Fruit fly (Drosophila melanogaster) whole organism, embryonic: ENCODE data around the gene Ns1.

ENCODE experiments used
- Adf1 ChIP-seq: fragments of 200-800 bp; sonication (Bioruptor generic); IDR thresholded peaks from 2 replicates; pipeline ENCODE4 v1.3.6; 2022; ENCODE audit warnings: missing biosample characterization, missing genetic modification characterization
- CG10654 ChIP-seq: fragments of 200-800 bp; sonication (Bioruptor generic); optimal IDR thresholded peaks from 2 replicates; lab custom pipeline; 2016; ENCODE audit warnings: missing biosample characterization, missing genetic modification characterization
- CG10979 ChIP-seq: fragments of 200-800 bp; sonication (Bioruptor generic); optimal IDR thresholded peaks from 2 replicates; lab custom pipeline; 2018; ENCODE audit warnings: missing biosample characterization, mild to moderate bottlenecking, missing genetic modification characterization, moderate library complexity
- CG11504 ChIP-seq: fragments of 200-800 bp; sonication (Bioruptor generic); optimal IDR thresholded peaks from 3 replicates; lab custom pipeline; 2019; ENCODE audit warnings: missing biosample characterization, mild to moderate bottlenecking, missing genetic modification characterization, moderate library complexity
- CG12071 ChIP-seq: fragments of 200-800 bp; sonication (Bioruptor generic); optimal IDR thresholded peaks from 3 replicates; lab custom pipeline; 2018; ENCODE audit warnings: missing biosample characterization, mild to moderate bottlenecking, missing genetic modification characterization
- CG13287 ChIP-seq: fragments of 200-800 bp; sonication (Bioruptor generic); IDR thresholded peaks from 2 replicates; pipeline ENCODE4 v1.3.6; 2022; ENCODE audit warnings: missing biosample characterization, missing genetic modification characterization; ENCODE audit not compliant: partially characterized antibody
- CG14667 ChIP-seq: fragments of 200-800 bp; sonication (Bioruptor generic); IDR thresholded peaks from 2 replicates; pipeline ENCODE4 v1.3.6; 2022; ENCODE audit warnings: missing biosample characterization, missing genetic modification characterization
- CG1529 ChIP-seq: fragments of 200-800 bp; sonication (Bioruptor generic); optimal IDR thresholded peaks from 3 replicates; lab custom pipeline; 2018; ENCODE audit warnings: missing biosample characterization, missing genetic modification characterization
- CG15696 ChIP-seq: fragments of 200-800 bp; sonication (Bioruptor generic); optimal IDR thresholded peaks from 2 replicates; lab custom pipeline; 2019; ENCODE audit warnings: missing biosample characterization, mild to moderate bottlenecking, missing genetic modification characterization, moderate library complexity
- CG16863 ChIP-seq: fragments of 200-800 bp; sonication (Bioruptor generic); optimal IDR thresholded peaks from 3 replicates; lab custom pipeline; 2016; ENCODE audit warnings: missing biosample characterization, missing genetic modification characterization
- CG17186 ChIP-seq: fragments of 200-800 bp; sonication (Bioruptor generic); optimal IDR thresholded peaks from 3 replicates; lab custom pipeline; 2017; ENCODE audit warnings: missing biosample characterization, missing genetic modification reagents, missing genetic modification characterization
- CG17328 ChIP-seq: fragments of 200-800 bp; sonication (Bioruptor generic); IDR thresholded peaks from 2 replicates; pipeline ENCODE4 v1.3.6; 2022; ENCODE audit warnings: missing biosample characterization, missing genetic modification characterization
- CG18011 ChIP-seq: fragments of 200-800 bp; sonication (Bioruptor generic); optimal IDR thresholded peaks from 2 replicates; lab custom pipeline; 2017; ENCODE audit warnings: missing biosample characterization, missing genetic modification characterization, mild to moderate bottlenecking, moderate library complexity, missing genotype
- CG30431 ChIP-seq: fragments of 200-800 bp; sonication (Bioruptor generic); optimal IDR thresholded peaks from 2 replicates; lab custom pipeline; 2017; ENCODE audit warnings: missing biosample characterization, missing genetic modification characterization
- CG3065 ChIP-seq: fragments of 200-800 bp; sonication (Bioruptor generic); optimal IDR thresholded peaks from 2 replicates; lab custom pipeline; 2016; ENCODE audit warnings: missing biosample characterization, missing genetic modification characterization
- CG3407 ChIP-seq: fragments of 200-800 bp; sonication (Bioruptor generic); optimal IDR thresholded peaks from 2 replicates; lab custom pipeline; 2018; ENCODE audit warnings: missing biosample characterization, mild to moderate bottlenecking, missing genetic modification characterization
- CG4617 ChIP-seq: fragments of 200-800 bp; sonication (Bioruptor generic); optimal IDR thresholded peaks from 3 replicates; lab custom pipeline; 2016; ENCODE audit warnings: missing biosample characterization, missing genetic modification characterization, borderline replicate concordance
- CG4854 ChIP-seq: fragments of 200-800 bp; sonication (Bioruptor generic); optimal IDR thresholded peaks from 2 replicates; lab custom pipeline; 2016; ENCODE audit warnings: missing biosample characterization, missing genetic modification characterization, inconsistent platforms
- CG8290 ChIP-seq, 3 experiments: fragments of 200-800 bp; sonication (Bioruptor generic); optimal IDR thresholded peaks; 2 replicates each; lab custom pipeline; 2016 to 2019; ENCODE audit warnings: missing biosample characterization in 3 of 3, missing genetic modification characterization in 3 of 3, mild to moderate bottlenecking in 2 of 3, moderate library complexity in 1 of 3
- CG9215 ChIP-seq: fragments of 200-800 bp; sonication (Bioruptor generic); IDR thresholded peaks from 2 replicates; pipeline ENCODE4 v1.3.6; 2022; ENCODE audit warnings: missing biosample characterization, missing genetic modification characterization
- CG9727 ChIP-seq: fragments of 200-800 bp; sonication (Bioruptor generic); optimal IDR thresholded peaks from 3 replicates; lab custom pipeline; 2017; ENCODE audit warnings: missing biosample characterization, mild to moderate bottlenecking, missing genetic modification characterization
- Chrac-16 ChIP-seq: fragments of 200-800 bp; sonication (Bioruptor generic); optimal IDR thresholded peaks from 3 replicates; lab custom pipeline; 2016; ENCODE audit warnings: missing biosample characterization, missing genetic modification characterization
- Dek ChIP-seq: fragments of 200-800 bp; sonication (Bioruptor generic); optimal IDR thresholded peaks from 3 replicates; lab custom pipeline; 2019; ENCODE audit warnings: missing biosample characterization, mild to moderate bottlenecking, missing genetic modification characterization, moderate library complexity
- Drgx ChIP-seq: fragments of 200-800 bp; sonication (Bioruptor generic); IDR thresholded peaks from 2 replicates; pipeline ENCODE4 v1.3.6; 2022; ENCODE audit warnings: missing biosample characterization, missing genetic modification characterization
- ERR ChIP-seq: fragments of 200-800 bp; sonication (Bioruptor generic); optimal IDR thresholded peaks from 2 replicates; lab custom pipeline; 2016; ENCODE audit warnings: missing biosample characterization, missing genetic modification characterization
- GATAe ChIP-seq: fragments of 200-800 bp; sonication (Bioruptor generic); conservative IDR thresholded peaks from 2 replicates; pipeline ENCODE4 v1.3.6; 2022; ENCODE audit warnings: missing biosample characterization, missing genetic modification characterization
- H15 ChIP-seq: fragments of 200-800 bp; sonication (Bioruptor generic); IDR thresholded peaks from 3 replicates; pipeline ENCODE4 v1.3.6; 2022; ENCODE audit warnings: missing biosample characterization, missing genetic modification characterization
- Hmr ChIP-seq: fragments of 200-800 bp; sonication (Bioruptor generic); optimal IDR thresholded peaks from 3 replicates; lab custom pipeline; 2017; ENCODE audit warnings: mild to moderate bottlenecking, missing biosample characterization, missing genetic modification reagents, missing genetic modification characterization
- Taf1 ChIP-seq: fragments of 200-800 bp; sonication (Bioruptor generic); IDR thresholded peaks from 2 replicates; pipeline ENCODE4 v1.3.6; 2022; ENCODE audit warnings: missing biosample characterization, missing genetic modification characterization
- cad ChIP-seq: fragments of >200 bp; optimal IDR thresholded peaks from 2 replicates; lab custom pipeline; 2017; ENCODE audit warnings: missing biosample characterization, missing genetic modification characterization
- chif ChIP-seq, 2 experiments: fragments of 200-800 bp; sonication (Bioruptor generic); optimal IDR thresholded peaks; 3 replicates each; lab custom pipeline; 2016; ENCODE audit warnings: missing biosample characterization in 2 of 2, missing genetic modification characterization in 2 of 2
- ci ChIP-seq: fragments of 200-800 bp; sonication (Bioruptor generic); IDR thresholded peaks from 3 replicates; pipeline ENCODE4 v1.3.6; 2022; ENCODE audit warnings: missing biosample characterization, missing genetic modification characterization
- danr ChIP-seq: fragments of 200-800 bp; sonication (Bioruptor generic); IDR thresholded peaks from 2 replicates; pipeline ENCODE4 v1.3.6; 2022; ENCODE audit warnings: missing biosample characterization, missing genetic modification characterization
- disco-r ChIP-seq: fragments of 200-800 bp; sonication (Bioruptor generic); optimal IDR thresholded peaks from 2 replicates; lab custom pipeline; 2016; ENCODE audit warnings: missing biosample characterization, missing genetic modification characterization
- gcm2 ChIP-seq: fragments of 200-800 bp; sonication (Bioruptor generic); optimal IDR thresholded peaks from 2 replicates; lab custom pipeline; 2016; ENCODE audit warnings: missing biosample characterization, missing genetic modification characterization
- gfzf ChIP-seq: fragments of 200-800 bp; sonication (Bioruptor generic); optimal IDR thresholded peaks from 2 replicates; lab custom pipeline; 2016; ENCODE audit warnings: missing biosample characterization, mild to moderate bottlenecking, missing genetic modification characterization, moderate library complexity
- gro ChIP-seq: fragments of 200-800 bp; sonication (Bioruptor generic); optimal IDR thresholded peaks from 2 replicates; lab custom pipeline; 2016; ENCODE audit warnings: missing biosample characterization, missing genetic modification characterization
- gsb ChIP-seq: fragments of 200-800 bp; sonication (Bioruptor generic); IDR thresholded peaks from 2 replicates; pipeline ENCODE4 v1.3.6; 2022; ENCODE audit warnings: missing biosample characterization, missing genetic modification characterization
- ind ChIP-seq: fragments of 200-800 bp; sonication (Bioruptor generic); optimal IDR thresholded peaks from 3 replicates; lab custom pipeline; 2016; ENCODE audit warnings: missing biosample characterization, missing genetic modification characterization
- jumu ChIP-seq: fragments of 200-800 bp; sonication (Bioruptor generic); optimal IDR thresholded peaks from 3 replicates; lab custom pipeline; 2016; ENCODE audit warnings: missing biosample characterization, missing genetic modification characterization
- ken ChIP-seq: fragments of 200-800 bp; sonication (Bioruptor generic); IDR thresholded peaks from 3 replicates; pipeline ENCODE4 v1.3.6; 2022; ENCODE audit warnings: missing biosample characterization, missing genetic modification characterization
- nau ChIP-seq: fragments of 200-800 bp; sonication (Bioruptor generic); optimal IDR thresholded peaks from 3 replicates; lab custom pipeline; 2017; ENCODE audit warnings: missing biosample characterization, mild to moderate bottlenecking, missing genetic modification characterization, missing genetic modification reagents
- pan ChIP-seq, 4 experiments: fragments of >200 bp in 3 of 4; fragments of 200-800 bp in 1 of 4; sonication (Bioruptor generic) in 1 of 4; optimal IDR thresholded peaks in 3 of 4; IDR thresholded peaks in 1 of 4; 2 replicates each; pipeline versions ENCODE4 v1.3.6 to Lab custom; 2017 to 2022; ENCODE audit warnings: missing biosample characterization in 2 of 4, missing genetic modification characterization in 2 of 4, mixed read lengths in 1 of 4
- pros ChIP-seq: fragments of 200-800 bp; sonication (Bioruptor generic); optimal IDR thresholded peaks from 3 replicates; lab custom pipeline; 2019; ENCODE audit warnings: missing biosample characterization, mild to moderate bottlenecking, missing genetic modification characterization, moderate library complexity
- pum ChIP-seq: fragments of 200-800 bp; sonication (Bioruptor generic); optimal IDR thresholded peaks from 2 replicates; lab custom pipeline; 2016; ENCODE audit warnings: missing biosample characterization, missing genetic modification characterization
- ranshi ChIP-seq: fragments of 200-800 bp; sonication (Bioruptor generic); IDR thresholded peaks from 2 replicates; pipeline ENCODE4 v1.3.6; 2022; ENCODE audit warnings: missing biosample characterization, missing genetic modification characterization
- tna ChIP-seq: fragments of 200-800 bp; sonication (Bioruptor generic); IDR thresholded peaks from 2 replicates; pipeline ENCODE4 v1.3.6; 2022; ENCODE audit warnings: missing biosample characterization, missing genetic modification characterization; ENCODE audit not compliant: partially characterized antibody
- wdn ChIP-seq: fragments of 200-800 bp; sonication (Bioruptor generic); IDR thresholded peaks from 2 replicates; pipeline ENCODE4 v1.3.6; 2022; ENCODE audit warnings: missing biosample characterization, missing genetic modification characterization
- z ChIP-seq: fragments of 200-800 bp; sonication (Bioruptor generic); IDR thresholded peaks from 3 replicates; pipeline ENCODE4 v1.3.6; 2022; ENCODE audit warnings: missing biosample characterization, missing genetic modification characterization

The Ns1 gene

DNA sequence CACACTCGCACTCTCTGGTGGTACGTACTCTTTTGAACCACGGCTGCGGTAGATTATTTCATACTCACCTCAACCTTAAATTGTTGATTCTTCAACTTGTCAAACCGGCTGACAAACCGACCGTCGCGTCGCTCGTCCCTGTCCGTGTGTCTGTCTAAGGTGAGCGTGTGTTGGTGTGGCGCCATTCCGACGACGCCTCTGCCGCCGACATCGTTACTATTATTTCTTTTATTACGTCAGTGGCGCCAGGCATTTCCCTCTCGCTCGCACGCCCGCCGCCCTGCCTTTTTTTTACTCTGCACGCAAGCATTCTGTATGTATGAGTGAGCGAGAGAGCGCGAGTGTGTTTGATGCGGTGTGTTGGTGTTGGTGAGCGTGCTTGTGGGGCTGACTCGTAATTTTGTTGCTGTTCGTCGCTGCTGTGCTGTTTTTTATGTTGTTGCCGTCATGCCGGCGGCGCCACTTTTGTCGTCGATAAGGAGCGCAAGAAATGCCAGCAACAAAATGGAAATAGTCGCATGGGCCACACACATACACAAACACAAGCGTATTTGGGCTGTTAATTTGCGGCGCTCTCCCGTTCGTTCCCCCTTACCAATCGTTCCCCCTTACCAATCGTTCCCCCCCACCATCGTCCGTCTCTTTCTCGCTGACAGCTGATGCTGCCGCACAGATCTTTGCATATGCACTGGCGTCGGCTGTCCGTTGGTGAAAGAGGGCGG is 16.1 kb downstream of the Ns1 start (continued):
- TF ChIP-seq pan (optimal IDR thresholded peaks at IDR 0.05; lab: Kevin White, UChicago) (no peak), pan (GFP tag; optimal IDR thresholded peaks at IDR 0.05 in 1 of 2, IDR thresholded peaks at IDR 0.05 in 1 of 2) (peak in 1 of 2 experiments; percentile 6), CG10654 (GFP tag; lab: Kevin White, UChicago) (no peak), Hmr (GFP tag; lab: Kevin White, UChicago) (peak; percentile 42), CG3407 (GFP tag; lab: Kevin White, UChicago) (no peak), CG4854 (GFP tag; lab: Kevin White, UChicago) (no peak), ci (GFP tag; lab: Robert Waterston, UW) (peak; percentile 69), CG1529 (no peak), CG13287 (GFP tag; lab: Robert Waterston, UW) (peak; percentile 55), CG17328 (GFP tag; lab: Robert Waterston, UW) (no peak), CG17186 (no peak), CG15696 (no peak), ERR (GFP tag; lab: Kevin White, UChicago) (peak; percentile 45), chif (GFP tag; optimal IDR thresholded peaks at IDR 0.05; lab: Kevin White, UChicago) (no peak), CG9215 (GFP tag; lab: Robert Waterston, UW) (no peak), H15 (GFP tag; lab: Robert Waterston, UW) (no peak), CG12071 (GFP tag; lab: Kevin White, UChicago) (no peak), tna (GFP tag; lab: Robert Waterston, UW) (no peak), wdn (GFP tag; lab: Robert Waterston, UW) (0 out of 2 replicates have a peak, but pooled peaks have one; percentile 7), CG10979 (no peak), Drgx (peak; percentile 51), CG8290 (GFP tag; optimal IDR thresholded peaks at IDR 0.05; lab: Kevin White, UChicago) (no peak), CG8290 (tag; optimal IDR thresholded peaks at IDR 0.05; lab: Kevin White, UChicago) (peak in 1 of 2 experiments; percentile 36), gsb (GFP tag; lab: Robert Waterston, UW) (no peak), CG3065 (no peak), CG9727 (GFP tag; lab: Kevin White, UChicago) (peak; percentile 24), ranshi (GFP tag; lab: Robert Waterston, UW) (no peak), gfzf (no peak), Taf1 (GFP tag; lab: Robert Waterston, UW) (no peak), CG30431 (no peak), cad (GFP tag; lab: Kevin White, UChicago) (peak; percentile 20), CG11504 (tag; lab: Kevin White, UChicago) (peak; percentile 80), jumu (GFP tag; lab: Kevin White, UChicago) (no peak), pros (peak; percentile 86), ken (GFP tag; lab: Robert Waterston, UW) (0 out of 3 replicates have a peak, but pooled peaks have one; percentile 4), pum (GFP tag; lab: Kevin White, UChicago) (peak; percentile 11), gcm2 (GFP tag; lab: Kevin White, UChicago) (no peak), Chrac-16 (GFP tag; lab: Kevin White, UChicago) (no peak), gro (peak; percentile 77), ind (GFP tag; lab: Kevin White, UChicago) (no peak), CG14667 (GFP tag; lab: Robert Waterston, UW) (0 out of 2 replicates have a peak, but pooled peaks have one; percentile 6), CG16863 (GFP tag; lab: Kevin White, UChicago) (no peak), disco-r (GFP tag; lab: Kevin White, UChicago) (no peak), CG18011 (GFP tag; lab: Kevin White, UChicago) (no peak), nau (peak; percentile 32), CG4617 (no peak), Adf1 (GFP tag; lab: Robert Waterston, UW) (peak; percentile 96), z (peak; percentile 77), danr (GFP tag; lab: Robert Waterston, UW) (no peak), GATAe (GFP tag; lab: Robert Waterston, UW) (no peak), Dek (tag; lab: Kevin White, UChicago) (no peak)
